Fruit fly (Drosophila melanogaster): ENCODE results near the gene Sgsf.

The Sgsf gene

DNA sequence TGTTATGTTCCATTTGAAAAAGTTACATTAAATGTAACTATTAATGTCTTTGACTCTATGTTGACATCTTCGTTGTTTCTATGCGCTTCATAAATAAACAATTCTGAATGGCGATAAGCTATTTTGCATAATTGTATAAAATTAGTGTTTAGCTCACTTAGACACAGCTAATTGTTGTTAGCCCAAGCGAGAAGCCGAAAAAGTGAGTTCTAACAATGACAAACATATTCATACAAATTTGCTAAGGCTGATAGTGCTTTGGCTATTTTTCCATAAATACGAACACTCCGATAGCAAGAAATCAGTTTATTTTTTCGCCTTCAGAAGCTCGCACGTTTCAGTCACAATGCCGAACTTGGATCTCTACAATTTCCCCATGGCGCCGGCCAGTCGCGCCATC is 36.7 kb downstream of the Sgsf start, which contains the start of gene GstD7:
Gene GstD7, plus strand, starts transcription at position 301 of the 400 bp plus-strand sequence.
- no peak for TF ChIP-seq CG13204 (GFP tag; optimal IDR thresholded peaks at IDR 0.05)
- TF ChIP-seq CG32121 (GFP tag; IDR thresholded peaks at IDR 0.05): no peak
- no peak for TF ChIP-seq CG10348 (GFP tag; IDR thresholded peaks at IDR 0.05)
- TF ChIP-seq D1 (tag; optimal IDR thresholded peaks at IDR 0.05): no peak
- no peak for TF ChIP-seq CG14655 (GFP tag; optimal IDR thresholded peaks at IDR 0.05)
- TF ChIP-seq EcR (GFP tag; optimal IDR thresholded peaks at IDR 0.05): no peak
- no peak for TF ChIP-seq CG12605 (GFP tag; IDR thresholded peaks at IDR 0.05)

DNA sequence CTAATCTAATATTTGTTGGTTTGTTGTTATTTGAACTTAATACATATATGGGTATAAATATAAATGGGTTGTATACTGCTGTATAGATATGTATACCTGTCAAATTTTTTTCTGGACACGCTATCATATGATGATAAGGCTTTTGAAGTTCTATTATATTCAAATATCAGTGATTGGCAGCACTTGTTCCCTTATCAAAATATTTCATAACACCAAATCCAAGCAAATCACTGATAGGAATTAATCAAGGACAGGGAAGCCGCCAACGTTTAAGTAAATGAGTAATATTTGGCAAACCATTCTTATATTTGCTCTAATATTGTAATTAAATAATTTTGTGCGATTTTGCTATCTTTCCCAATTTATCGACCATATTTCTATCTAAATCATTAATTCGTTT is 37.8 kb downstream of the Sgsf start:
- TF ChIP-seq CG15710 (tag; optimal IDR thresholded peaks at IDR 0.05) (no peak), Pif1B (GFP tag; optimal IDR thresholded peaks at IDR 0.05) (no peak), CG10348 (GFP tag; IDR thresholded peaks at IDR 0.05) (no peak), CG12605 (GFP tag; IDR thresholded peaks at IDR 0.05) (no peak), rn (GFP tag; IDR thresholded peaks at IDR 0.05) (no peak)

DNA sequence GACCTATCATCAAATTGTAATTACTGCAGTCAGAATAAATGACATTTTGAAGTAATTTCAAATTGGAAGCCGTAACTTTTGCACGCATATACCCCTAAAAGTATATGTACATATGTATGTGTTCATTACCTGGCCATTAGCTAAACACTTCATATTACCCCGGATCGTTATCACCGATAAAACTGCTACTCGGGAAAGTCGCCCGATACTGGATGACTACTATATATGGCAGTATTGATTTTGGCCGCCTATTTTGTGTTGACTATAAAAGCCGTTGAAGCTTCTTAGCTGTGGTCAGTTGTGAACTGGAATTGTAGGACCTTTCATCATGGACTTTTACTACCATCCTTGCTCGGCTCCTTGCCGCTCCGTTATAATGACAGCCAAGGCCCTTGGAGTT is 38.2 kb downstream of the Sgsf start, which contains the start of gene GstD8:
Gene GstD8, plus strand, starts transcription at position 301 of the 400 bp plus-strand sequence.
- no peak for TF ChIP-seq Ets98B (GFP tag; IDR thresholded peaks at IDR 0.05)

DNA sequence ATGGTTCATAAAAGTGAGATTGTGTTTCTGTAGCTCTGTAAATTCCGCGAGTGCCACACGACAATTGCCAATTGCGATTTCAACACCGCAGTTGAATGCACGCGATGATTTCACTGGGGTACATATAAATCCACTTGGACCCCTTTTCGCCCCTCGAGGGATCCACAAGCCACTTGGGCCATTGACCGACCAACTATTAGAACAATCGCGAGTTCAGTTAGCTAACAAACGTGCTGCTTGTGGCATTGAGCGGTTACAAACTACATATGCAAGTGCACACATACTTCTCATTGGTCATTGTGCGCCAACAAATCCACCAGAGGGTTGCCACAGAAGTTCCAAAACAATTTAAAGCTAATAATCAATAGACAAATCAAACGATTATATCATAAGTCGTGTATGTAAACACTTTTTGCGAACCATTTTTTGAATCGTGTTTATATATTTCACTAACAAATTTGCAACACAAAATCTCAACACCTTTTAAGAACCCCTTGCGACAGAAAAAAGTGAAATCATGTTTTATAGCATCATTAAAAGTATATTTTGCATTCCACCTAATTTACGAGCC is 39.7 kb downstream of the Sgsf start:
- peak; percentile 58; the same call in 1 of the 2 replicates for TF ChIP-seq CG32121 (GFP tag; IDR thresholded peaks at IDR 0.05)
- no peak for TF ChIP-seq Pif1B (GFP tag; optimal IDR thresholded peaks at IDR 0.05)
- no peak; the same call in 1 of the 2 replicates for TF ChIP-seq CG12605 (GFP tag; IDR thresholded peaks at IDR 0.05)
- TF ChIP-seq CG15710 (tag; optimal IDR thresholded peaks at IDR 0.05): no peak
- TF ChIP-seq rn (GFP tag; IDR thresholded peaks at IDR 0.05): no peak
- peak; percentile 58 for TF ChIP-seq EcR (GFP tag; optimal IDR thresholded peaks at IDR 0.05)
- no peak for TF ChIP-seq CG10348 (GFP tag; IDR thresholded peaks at IDR 0.05)
- peak; percentile 73 for TF ChIP-seq CG8301 (tag; optimal IDR thresholded peaks at IDR 0.05)
- TF ChIP-seq CG4496 (GFP tag; IDR thresholded peaks at IDR 0.05): peak; percentile 67
- TF ChIP-seq CG17806 (tag; optimal IDR thresholded peaks at IDR 0.05): no peak
- no peak for TF ChIP-seq Pif1A (GFP tag; optimal IDR thresholded peaks at IDR 0.05)
- TF ChIP-seq D1 (tag; optimal IDR thresholded peaks at IDR 0.05): no peak
- peak; percentile 55; the same call in 1 of the 2 replicates for TF ChIP-seq Ets98B (GFP tag; IDR thresholded peaks at IDR 0.05)
- no peak for TF ChIP-seq Snoo (tag; optimal IDR thresholded peaks at IDR 0.05)
- TF ChIP-seq CG8159 (tag; optimal IDR thresholded peaks at IDR 0.05): no peak
- no peak for TF ChIP-seq gl (tag; optimal IDR thresholded peaks at IDR 0.05)
- peak; percentile 69 for TF ChIP-seq CG14655 (GFP tag; optimal IDR thresholded peaks at IDR 0.05)
- TF ChIP-seq CG13204 (GFP tag; optimal IDR thresholded peaks at IDR 0.05): no peak
- no peak for TF ChIP-seq CG34367 (tag; optimal IDR thresholded peaks at IDR 0.05)
- TF ChIP-seq fd96Ca (GFP tag; IDR thresholded peaks at IDR 0.05): no peak; the same call in 2 of the 3 replicates
- no peak for TF ChIP-seq CG9948 (tag; optimal IDR thresholded peaks at IDR 0.05)

DNA sequence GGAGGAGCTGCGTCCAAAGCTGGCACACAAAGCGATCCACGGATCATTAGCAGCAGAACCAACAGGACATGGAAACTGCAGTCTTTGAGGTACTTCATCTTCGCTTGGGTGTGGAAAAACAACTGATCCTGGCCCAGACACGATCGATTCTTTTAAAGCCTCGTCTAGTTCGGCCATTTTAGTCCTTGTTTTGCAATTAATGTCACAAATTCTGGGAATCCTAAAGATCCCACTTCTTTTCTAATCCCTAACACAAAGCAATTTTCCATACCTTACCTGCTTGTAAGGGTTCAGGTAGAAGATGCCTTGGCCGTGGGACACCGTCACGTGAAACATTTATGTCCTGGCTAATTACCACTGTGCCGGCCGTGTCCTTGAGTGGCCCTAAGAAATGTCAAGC is 41.1 kb downstream of the Sgsf start, which contains the start of gene CG10035:
Gene CG10035, minus strand, starts transcription at position 129 of the 400 bp plus-strand sequence.
- TF ChIP-seq CG15710 (tag; optimal IDR thresholded peaks at IDR 0.05): no peak
- no peak for TF ChIP-seq CG14655 (GFP tag; optimal IDR thresholded peaks at IDR 0.05)
- TF ChIP-seq Pif1A (GFP tag; optimal IDR thresholded peaks at IDR 0.05): no peak
- TF ChIP-seq CG8159 (tag; optimal IDR thresholded peaks at IDR 0.05): no peak
- TF ChIP-seq Snoo (tag; optimal IDR thresholded peaks at IDR 0.05): no peak
- no peak for TF ChIP-seq CG9948 (tag; optimal IDR thresholded peaks at IDR 0.05)
- no peak for TF ChIP-seq EcR (GFP tag; optimal IDR thresholded peaks at IDR 0.05)
- TF ChIP-seq Pif1B (GFP tag; optimal IDR thresholded peaks at IDR 0.05): no peak
- TF ChIP-seq CG12605 (GFP tag; IDR thresholded peaks at IDR 0.05): no peak
- no peak for TF ChIP-seq CG17806 (tag; optimal IDR thresholded peaks at IDR 0.05)
- no peak for TF ChIP-seq CG32121 (GFP tag; IDR thresholded peaks at IDR 0.05)
- no peak for TF ChIP-seq CG34367 (tag; optimal IDR thresholded peaks at IDR 0.05)
- TF ChIP-seq CG13204 (GFP tag; optimal IDR thresholded peaks at IDR 0.05): no peak
- no peak for TF ChIP-seq rn (GFP tag; IDR thresholded peaks at IDR 0.05)
- no peak for TF ChIP-seq D1 (tag; optimal IDR thresholded peaks at IDR 0.05)
- no peak for TF ChIP-seq fd96Ca (GFP tag; IDR thresholded peaks at IDR 0.05)
- no peak for TF ChIP-seq gl (tag; optimal IDR thresholded peaks at IDR 0.05)
- TF ChIP-seq CG10348 (GFP tag; IDR thresholded peaks at IDR 0.05): no peak
- TF ChIP-seq CG4496 (GFP tag; IDR thresholded peaks at IDR 0.05): no peak

dm6 chr3R:12383036-12383435 is 41.6 kb downstream of the Sgsf start, which contains the start of gene GstD11:
Gene GstD11, plus strand, starts transcription at chr3R:12383336.
- no peak for TF ChIP-seq CG34367 (tag; optimal IDR thresholded peaks at IDR 0.05)
- TF ChIP-seq CG8159 (tag; optimal IDR thresholded peaks at IDR 0.05): no peak
- no peak for TF ChIP-seq CG8301 (tag; optimal IDR thresholded peaks at IDR 0.05)
- TF ChIP-seq Snoo (tag; optimal IDR thresholded peaks at IDR 0.05): no peak
- no peak for TF ChIP-seq D1 (tag; optimal IDR thresholded peaks at IDR 0.05)
- TF ChIP-seq CG14655 (GFP tag; optimal IDR thresholded peaks at IDR 0.05): no peak
- no peak for TF ChIP-seq EcR (GFP tag; optimal IDR thresholded peaks at IDR 0.05)
- no peak for TF ChIP-seq Ets98B (GFP tag; IDR thresholded peaks at IDR 0.05)
- no peak for TF ChIP-seq Pif1B (GFP tag; optimal IDR thresholded peaks at IDR 0.05)
- no peak for TF ChIP-seq CG17806 (tag; optimal IDR thresholded peaks at IDR 0.05)
- no peak for TF ChIP-seq rn (GFP tag; IDR thresholded peaks at IDR 0.05)
- no peak for TF ChIP-seq fd96Ca (GFP tag; IDR thresholded peaks at IDR 0.05)
- TF ChIP-seq CG4496 (GFP tag; IDR thresholded peaks at IDR 0.05): no peak

Measured in whole organism, pupa.